Fruit fly (Drosophila melanogaster): Measurements from ENCODE around the gene hng3.
A peak's percentile ranks its signal among the peaks of the same experiment; 100 is the strongest.

Gene hng3

dm6 chr3L:738523-739356 lies 16.5 kb downstream of the hng3 start (continued):
- TF ChIP-seq cyc (GFP tag; optimal IDR thresholded peaks at IDR 0.05): peak; percentile 91
- TF ChIP-seq Gug (GFP tag; IDR thresholded peaks at IDR 0.05): peak; percentile 96
- TF ChIP-seq CG6854 (GFP tag; optimal IDR thresholded peaks at IDR 0.05): peak; percentile 89
- peak; percentile 96 for TF ChIP-seq fd59A (GFP tag; optimal IDR thresholded peaks at IDR 0.05)
- peak; percentile 92 for TF ChIP-seq Lpt (GFP tag; optimal IDR thresholded peaks at IDR 0.05)
- TF ChIP-seq OdsH (GFP tag; optimal IDR thresholded peaks at IDR 0.05): peak; percentile 97
- TF ChIP-seq dsx (GFP tag; optimal IDR thresholded peaks at IDR 0.05; ENCODE audit: poor library complexity, severe bottlenecking): peak; percentile 97
- peak; percentile 92 for TF ChIP-seq Smox (GFP tag; optimal IDR thresholded peaks at IDR 0.05)
- TF ChIP-seq CG34406 (GFP tag; optimal IDR thresholded peaks at IDR 0.05): peak; percentile 98
- peak; percentile 80 for TF ChIP-seq vri (GFP tag; optimal IDR thresholded peaks at IDR 0.05)

dm6 chr3L:737445-738116 lies 17.7 kb downstream of the hng3 start:
- peak; percentile 21 for TF ChIP-seq svp (GFP tag)
- TF ChIP-seq Smox (GFP tag; optimal IDR thresholded peaks at IDR 0.05): no peak
- TF ChIP-seq Sox102F (GFP tag; optimal IDR thresholded peaks at IDR 0.05): peak; percentile 7
- peak; percentile 35 for TF ChIP-seq CG10669 (GFP tag; optimal IDR thresholded peaks at IDR 0.05)
- peak; percentile 21 for TF ChIP-seq net (GFP tag; optimal IDR thresholded peaks at IDR 0.05)
- TF ChIP-seq CG8119 (GFP tag; IDR thresholded peaks at IDR 0.05): no peak
- TF ChIP-seq CG6276 (GFP tag; optimal IDR thresholded peaks at IDR 0.05): no peak
- TF ChIP-seq OdsH (GFP tag; optimal IDR thresholded peaks at IDR 0.05): peak; percentile 16
- no peak for TF ChIP-seq Eip93F (GFP tag; optimal IDR thresholded peaks at IDR 0.05)
- no peak for TF ChIP-seq dac (GFP tag; optimal IDR thresholded peaks at IDR 0.05)
- peak; percentile 69 for TF ChIP-seq Eip78C (GFP tag)
- peak; percentile 20 for TF ChIP-seq CG9139 (GFP tag; optimal IDR thresholded peaks at IDR 0.05)
- TF ChIP-seq achi (GFP tag; optimal IDR thresholded peaks at IDR 0.05): peak; percentile 4
- peak; percentile 1 for TF ChIP-seq esn (GFP tag; optimal IDR thresholded peaks at IDR 0.05)
- no peak for TF ChIP-seq CG4318 (GFP tag; optimal IDR thresholded peaks at IDR 0.05)
- no peak for TF ChIP-seq Blimp-1 (GFP tag; optimal IDR thresholded peaks at IDR 0.05)
- peak; percentile 21 for TF ChIP-seq Ets96B (tag; optimal IDR thresholded peaks at IDR 0.05)
- TF ChIP-seq vri (GFP tag; optimal IDR thresholded peaks at IDR 0.05): no peak
- TF ChIP-seq CG11294 (GFP tag; IDR thresholded peaks at IDR 0.05): no peak
- peak; percentile 35 for TF ChIP-seq CG32006 (GFP tag; optimal IDR thresholded peaks at IDR 0.05)
- peak; percentile 43 for TF ChIP-seq acj6 (GFP tag; optimal IDR thresholded peaks at IDR 0.05)
- TF ChIP-seq Gug (GFP tag; IDR thresholded peaks at IDR 0.05): no peak
- peak; percentile 23 for TF ChIP-seq Sox14 (GFP tag; optimal IDR thresholded peaks at IDR 0.05)
- TF ChIP-seq CG1621 (tag; optimal IDR thresholded peaks at IDR 0.05): no peak
- TF ChIP-seq Hr4 (GFP tag; optimal IDR thresholded peaks at IDR 0.05): no peak
- TF ChIP-seq CG6808 (GFP tag; optimal IDR thresholded peaks at IDR 0.05): peak; percentile 26
- TF ChIP-seq pdm3 (GFP tag; optimal IDR thresholded peaks at IDR 0.05): no peak
- TF ChIP-seq Ets21C (GFP tag; optimal IDR thresholded peaks at IDR 0.05): no peak
- peak; percentile 11 for TF ChIP-seq Eip75B (GFP tag; optimal IDR thresholded peaks at IDR 0.05)
- TF ChIP-seq CG10631 (GFP tag; optimal IDR thresholded peaks at IDR 0.05): peak; percentile 27
- TF ChIP-seq CG6854 (GFP tag; optimal IDR thresholded peaks at IDR 0.05): no peak
- no peak for TF ChIP-seq fd59A (GFP tag; optimal IDR thresholded peaks at IDR 0.05)
- no peak for TF ChIP-seq Hr39 (GFP tag; optimal IDR thresholded peaks at IDR 0.05)
- TF ChIP-seq Sox15 (GFP tag; optimal IDR thresholded peaks at IDR 0.05): no peak
- no peak for TF ChIP-seq fd85E (GFP tag; optimal IDR thresholded peaks at IDR 0.05)
- no peak for TF ChIP-seq CG7368 (GFP tag; optimal IDR thresholded peaks at IDR 0.05)
- peak; percentile 17 for TF ChIP-seq dsx (GFP tag; optimal IDR thresholded peaks at IDR 0.05; ENCODE audit: poor library complexity, severe bottlenecking)
- TF ChIP-seq CG6792 (GFP tag; optimal IDR thresholded peaks at IDR 0.05): peak; percentile 18
- TF ChIP-seq CG8319 (GFP tag; optimal IDR thresholded peaks at IDR 0.05): no peak
- TF ChIP-seq fkh (GFP tag; optimal IDR thresholded peaks at IDR 0.05): no peak
- TF ChIP-seq CG6163 (GFP tag; IDR thresholded peaks at IDR 0.05): peak; percentile 36; the same call in 2 of the 3 replicates
- no peak for TF ChIP-seq CG11762 (GFP tag; optimal IDR thresholded peaks at IDR 0.05; ENCODE audit: insufficient read depth)
- TF ChIP-seq salr (GFP tag; optimal IDR thresholded peaks at IDR 0.05): no peak
- TF ChIP-seq Lpt (GFP tag; optimal IDR thresholded peaks at IDR 0.05): no peak

Data from whole organism, prepupa.